Fruit fly (Drosophila melanogaster): ENCODE measurements around the gene TpnC73F.
A peak's percentile ranks its signal among the peaks of the same experiment; 100 is the strongest.

Gene TpnC73F

dm6 chr3L:17004218-17004759 is 41.6 kb upstream of the TpnC73F start (continued):
- peak in 1 of 2 experiments; percentile 22 for TF ChIP-seq crp (GFP tag; optimal IDR thresholded peaks at IDR 0.05)
- no peak for TF ChIP-seq vnd (GFP tag; IDR thresholded peaks at IDR 0.05; ENCODE audit: partially characterized antibody)
- peak; percentile 81 for TF ChIP-seq gcm (GFP tag; optimal IDR thresholded peaks at IDR 0.05)
- TF ChIP-seq CG14860 (GFP tag; IDR thresholded peaks at IDR 0.05; ENCODE audit: partially characterized antibody) = no peak
- peak; percentile 67 for TF ChIP-seq tup (GFP tag; optimal IDR thresholded peaks at IDR 0.05)
- TF ChIP-seq CG12942 (GFP tag; optimal IDR thresholded peaks at IDR 0.05) = peak; percentile 74
- peak in 1 of 2 experiments; percentile 58 for TF ChIP-seq Hr78 (GFP tag; optimal IDR thresholded peaks at IDR 0.05)
- peak; percentile 28 for TF ChIP-seq CG1832 (GFP tag; optimal IDR thresholded peaks at IDR 0.05)
- TF ChIP-seq ATbp (GFP tag; optimal IDR thresholded peaks at IDR 0.05) = peak; percentile 70
- peak; percentile 64 for TF ChIP-seq onecut (GFP tag; IDR thresholded peaks at IDR 0.05)
- TF ChIP-seq CG32772 (GFP tag; IDR thresholded peaks at IDR 0.05) = peak; percentile 78
- TF ChIP-seq btn (GFP tag; optimal IDR thresholded peaks at IDR 0.05) = peak; percentile 79
- TF ChIP-seq Opbp (GFP tag; IDR thresholded peaks at IDR 0.05; ENCODE audit: partially characterized antibody) = no peak
- TF ChIP-seq dimm (GFP tag; IDR thresholded peaks at IDR 0.05) = peak; percentile 73
- TF ChIP-seq CHES-1-like (GFP tag; optimal IDR thresholded peaks at IDR 0.05) = peak; percentile 92
- TF ChIP-seq CG1602 (GFP tag; optimal IDR thresholded peaks at IDR 0.05) = peak; percentile 68
- peak; percentile 59 for TF ChIP-seq CG30431 (GFP tag; optimal IDR thresholded peaks at IDR 0.05)
- peak; percentile 75 for TF ChIP-seq Fer3 (tag; optimal IDR thresholded peaks at IDR 0.05)
- peak; percentile 67 for TF ChIP-seq Jarid2 (GFP tag; optimal IDR thresholded peaks at IDR 0.05)
- peak; percentile 52 for TF ChIP-seq CrebB (tag; optimal IDR thresholded peaks at IDR 0.05)
- no peak for TF ChIP-seq kni (GFP tag; optimal IDR thresholded peaks at IDR 0.05)
- TF ChIP-seq Lhr (GFP tag; optimal IDR thresholded peaks at IDR 0.05) = peak; percentile 60
- TF ChIP-seq Dref (GFP tag; IDR thresholded peaks at IDR 0.05) = no peak
- peak; percentile 80 for TF ChIP-seq Oaz (GFP tag; IDR thresholded peaks at IDR 0.05)
- TF ChIP-seq C15 (GFP tag; IDR thresholded peaks at IDR 0.05) = peak; percentile 85
- TF ChIP-seq CG10462 (GFP tag; optimal IDR thresholded peaks at IDR 0.05) = peak; percentile 48
- TF ChIP-seq dmrt99B (tag; optimal IDR thresholded peaks at IDR 0.05) = peak; percentile 93
- TF ChIP-seq inv (GFP tag; IDR thresholded peaks at IDR 0.05; ENCODE audit: partially characterized antibody) = peak; percentile 36; the same call in 1 of the 2 replicates
- TF ChIP-seq CG2712 (tag; optimal IDR thresholded peaks at IDR 0.05) = peak; percentile 88
- TF ChIP-seq eyg (GFP tag; optimal IDR thresholded peaks at IDR 0.05) = peak; percentile 89
- TF ChIP-seq CG17912 (GFP tag; optimal IDR thresholded peaks at IDR 0.05) = no peak
- no peak for TF ChIP-seq br (optimal IDR thresholded peaks at IDR 0.05)
- peak; percentile 78 for TF ChIP-seq Xrp1 (GFP tag; IDR thresholded peaks at IDR 0.05)
- peak; percentile 84 for TF ChIP-seq Dad (GFP tag; optimal IDR thresholded peaks at IDR 0.05)
- peak; percentile 91 for TF ChIP-seq tgo (GFP tag; IDR thresholded peaks at IDR 0.05)
- TF ChIP-seq org-1 (GFP tag; optimal IDR thresholded peaks at IDR 0.05) = peak; percentile 89
- peak; percentile 83 for TF ChIP-seq p53 (GFP tag; optimal IDR thresholded peaks at IDR 0.05)
- no peak for TF ChIP-seq chm (GFP tag; IDR thresholded peaks at IDR 0.05)
- peak; percentile 29; the same call in 1 of the 2 replicates for TF ChIP-seq gt (GFP tag; IDR thresholded peaks at IDR 0.05)
- peak; percentile 80 for TF ChIP-seq H15 (GFP tag; IDR thresholded peaks at IDR 0.05)
- TF ChIP-seq tio (GFP tag; optimal IDR thresholded peaks at IDR 0.05) = peak; percentile 86
- TF ChIP-seq CoRest (tag; optimal IDR thresholded peaks at IDR 0.05) = peak; percentile 94
- TF ChIP-seq mam (GFP tag; optimal IDR thresholded peaks at IDR 0.05) = peak; percentile 88
- TF ChIP-seq CG10431 (GFP tag; optimal IDR thresholded peaks at IDR 0.05) = peak; percentile 43
- peak; percentile 75 for TF ChIP-seq CG18764 (GFP tag; optimal IDR thresholded peaks at IDR 0.05)
- TF ChIP-seq ranshi (GFP tag; IDR thresholded peaks at IDR 0.05) = peak; percentile 83
- peak; percentile 86 for TF ChIP-seq Aef1 (GFP tag; IDR thresholded peaks at IDR 0.05)
- peak; percentile 55 for TF ChIP-seq MBD-R2 (GFP tag; IDR thresholded peaks at IDR 0.05)
- TF ChIP-seq ken (GFP tag; IDR thresholded peaks at IDR 0.05) = peak; percentile 70; the same call in 2 of the 3 replicates
- peak; percentile 48; the same call in 1 of the 2 replicates for TF ChIP-seq dati (GFP tag; IDR thresholded peaks at IDR 0.05)
